Fruit fly (Drosophila melanogaster): ENCODE data around the gene CG10898.

Gene CG10898

dm6 chr3R:11563147-11563546, 5.6 kb downstream of the CG10898 start (continued):
- no peak for TF ChIP-seq prd (optimal IDR thresholded peaks at IDR 0.05)
- 0 out of 3 replicates have a peak, but pooled peaks have one; percentile 18 for TF ChIP-seq prd (GFP tag; IDR thresholded peaks at IDR 0.05)
- TF ChIP-seq ewg (GFP tag; optimal IDR thresholded peaks at IDR 0.05): peak; percentile 94
- TF ChIP-seq E2f2 (GFP tag; IDR thresholded peaks at IDR 0.05): no peak
- no peak for TF ChIP-seq CG8388 (GFP tag; optimal IDR thresholded peaks at IDR 0.05)
- peak; percentile 10; the same call in 1 of the 2 replicates for TF ChIP-seq CG17328 (GFP tag; IDR thresholded peaks at IDR 0.05)
- peak in 1 of 2 experiments; percentile 17 for TF ChIP-seq bsh (GFP tag; optimal IDR thresholded peaks at IDR 0.05)

- TF ChIP-seq gcm (GFP tag; optimal IDR thresholded peaks at IDR 0.05): peak; percentile 66
- TF ChIP-seq sqz (GFP tag; optimal IDR thresholded peaks at IDR 0.05): no peak
- TF ChIP-seq CG2678 (tag; optimal IDR thresholded peaks at IDR 0.05): peak; percentile 4
- TF ChIP-seq mirr (GFP tag; optimal IDR thresholded peaks at IDR 0.05): peak; percentile 35
- TF ChIP-seq grn (GFP tag; optimal IDR thresholded peaks at IDR 0.05): peak; percentile 26
- TF ChIP-seq fd64A (GFP tag; optimal IDR thresholded peaks at IDR 0.05): no peak
- peak; percentile 95 for TF ChIP-seq exex (tag; optimal IDR thresholded peaks at IDR 0.05)
- TF ChIP-seq eve (GFP tag; optimal IDR thresholded peaks at IDR 0.05): peak in 1 of 2 experiments; percentile 40
- peak; percentile 1 for TF ChIP-seq CG34376 (GFP tag; optimal IDR thresholded peaks at IDR 0.05)
- peak; percentile 0 for TF ChIP-seq lbe (GFP tag; optimal IDR thresholded peaks at IDR 0.05)
- TF ChIP-seq Taf1 (GFP tag; IDR thresholded peaks at IDR 0.05): no peak
- peak; percentile 51 for TF ChIP-seq corto (GFP tag; optimal IDR thresholded peaks at IDR 0.05)
- TF ChIP-seq CG8388 (GFP tag; optimal IDR thresholded peaks at IDR 0.05): no peak
- peak; percentile 23 for TF ChIP-seq Med (GFP tag)
- TF ChIP-seq sug (tag; optimal IDR thresholded peaks at IDR 0.05): peak; percentile 1
Observed at dm6 chr3R:11564792-11565402, 7.3 kb downstream of the CG10898 start.

dm6 chr3R:11566769-11567570, 9.4 kb downstream of the CG10898 start, which contains the start of the genes fabp and sea:
Gene fabp (minus strand): TSS chr3R:11567054.
Gene sea (minus strand): TSS chr3R:11567054.
- TF ChIP-seq ara (GFP tag; IDR thresholded peaks at IDR 0.05) (no peak), cg (GFP tag; optimal IDR thresholded peaks at IDR 0.05) (no peak), sima (GFP tag; optimal IDR thresholded peaks at IDR 0.05) (no peak), Lim3 (GFP tag; IDR thresholded peaks at IDR 0.05) (no peak), bbx (GFP tag; IDR thresholded peaks at IDR 0.05; ENCODE audit: partially characterized antibody) (peak; percentile 41), trem (tag; optimal IDR thresholded peaks at IDR 0.05) (no peak), CG43689 (GFP tag; IDR thresholded peaks at IDR 0.05) (no peak), cwo (GFP tag; optimal IDR thresholded peaks at IDR 0.05) (peak; percentile 37), CG7963 (GFP tag; IDR thresholded peaks at IDR 0.05; ENCODE audit: partially characterized antibody) (0 out of 3 replicates have a peak, but pooled peaks have one; percentile 18), cas (GFP tag; IDR thresholded peaks at IDR 0.05) (no peak), CG18476 (GFP tag; optimal IDR thresholded peaks at IDR 0.05) (no peak), CG9932 (GFP tag; IDR thresholded peaks at IDR 0.05) (no peak), CG8359 (GFP tag; optimal IDR thresholded peaks at IDR 0.05; ENCODE audit: borderline replicate concordance) (no peak), CG10267 (tag; optimal IDR thresholded peaks at IDR 0.05) (no peak), Usf (GFP tag; optimal IDR thresholded peaks at IDR 0.05) (no peak), H15 (GFP tag; IDR thresholded peaks at IDR 0.05) (no peak), CG34422 (GFP tag; IDR thresholded peaks at IDR 0.05) (peak; percentile 78; the same call in 1 of the 3 replicates), mam (GFP tag; optimal IDR thresholded peaks at IDR 0.05) (peak; percentile 13), lmd (GFP tag; IDR thresholded peaks at IDR 0.05) (no peak), eyg (GFP tag; optimal IDR thresholded peaks at IDR 0.05) (no peak), CG18599 (GFP tag; optimal IDR thresholded peaks at IDR 0.05) (peak; percentile 30), ewg (GFP tag; optimal IDR thresholded peaks at IDR 0.05) (no peak), MESR4 (GFP tag; optimal IDR thresholded peaks at IDR 0.05) (no peak), Ssrp (tag; optimal IDR thresholded peaks at IDR 0.05) (no peak), CG2129 (GFP tag; IDR thresholded peaks at IDR 0.05; ENCODE audit: partially characterized antibody) (no peak)

Data from whole organism, embryonic.